Worm (Caenorhabditis elegans) whole organism, midembryonic: ENCODE data around the gene C23G10.5.

Source experiments
- cog-1 ChIP-seq: sonication (generic microtip); optimal IDR thresholded peaks from 2 replicates; lab custom pipeline; 2016; ENCODE audit warnings: missing genetic modification characterization, missing compliant biosample characterization
- flt-1 ChIP-seq: fragments of 200-800 bp; sonication (Bioruptor generic); IDR thresholded peaks from 2 replicates; pipeline ENCODE4 v1.3.6; 2022; ENCODE audit warnings: missing genetic modification characterization, missing compliant biosample characterization
- klf-2 ChIP-seq: fragments of 200-800 bp; sonication (Bioruptor generic); conservative IDR thresholded peaks from 2 replicates; pipeline ENCODE4 v1.3.6; 2022; ENCODE audit warnings: missing genetic modification reagents, missing genetic modification characterization, missing compliant biosample characterization
- ref-1 ChIP-seq: fragments of 200-800 bp; sonication (Bioruptor generic); conservative IDR thresholded peaks from 2 replicates; pipeline ENCODE4 v1.3.6; 2022; ENCODE audit warnings: missing genetic modification reagents, missing genetic modification characterization, missing compliant biosample characterization
- tab-1 ChIP-seq: fragments of 200-800 bp; sonication (Bioruptor generic); IDR thresholded peaks from 2 replicates; pipeline ENCODE4 v1.3.6; 2022; ENCODE audit warnings: missing genetic modification characterization, missing compliant biosample characterization
- ztf-23 ChIP-seq: fragments of 200-800 bp; sonication (Bioruptor generic); IDR thresholded peaks from 2 replicates; pipeline ENCODE4 v1.3.6; 2022; ENCODE audit warnings: missing genetic modification reagents, missing genetic modification characterization, missing compliant biosample characterization
- ztf-29 ChIP-seq: fragments of 200-800 bp; sonication (Bioruptor generic); IDR thresholded peaks from 2 replicates; pipeline ENCODE4 v1.3.6; 2022; ENCODE audit warnings: missing genetic modification reagents, missing genetic modification characterization, missing compliant biosample characterization

- TF ChIP-seq ztf-23 (GFP tag; lab: Robert Waterston, UW) (no peak), ref-1 (no peak), klf-2 (GFP tag; lab: Robert Waterston, UW) (no peak), flt-1 (GFP tag; lab: Robert Waterston, UW) (no peak), cog-1 (no peak), ztf-29 (no peak), tab-1 (GFP tag; lab: Robert Waterston, UW) (no peak)
These were observed 22.2 kb upstream of the C23G10.5 start, which contains the start of gene efk-1 for ce11 chrIII:6168497-6169227.
